Worm (Caenorhabditis elegans) whole organism, L4 larva: ENCODE data around the gene cdr-7.
A peak's percentile ranks its signal among the peaks of the same experiment; 100 is the strongest.

Experiments
- D1046.2 ChIP-seq: fragments of 200-800 bp; sonication (Bioruptor generic); IDR thresholded peaks from 2 replicates; pipeline ENCODE4 v1.3.6; 2022; ENCODE audit warnings: missing genetic modification characterization, missing compliant biosample characterization
- F10B5.3 ChIP-seq: sonication (generic microtip); optimal IDR thresholded peaks from 2 replicates; lab custom pipeline; 2016; ENCODE audit warnings: mild to moderate bottlenecking, missing genetic modification characterization, missing compliant biosample characterization
- F26F4.8 ChIP-seq: fragments of 200-800 bp; sonication (Bioruptor generic); conservative IDR thresholded peaks from 2 replicates; pipeline ENCODE4 v1.3.6; 2022; ENCODE audit warnings: missing genetic modification characterization, missing compliant biosample characterization
- F37D6.2 ChIP-seq: sonication (generic microtip); optimal IDR thresholded peaks from 2 replicates; lab custom pipeline; 2016; ENCODE audit warnings: mild to moderate bottlenecking, missing genetic modification characterization, missing compliant biosample characterization
- F44E2.7 ChIP-seq: fragments of 200-800 bp; sonication (Bioruptor generic); IDR thresholded peaks from 2 replicates; pipeline ENCODE4 v2.1.2; 2022; ENCODE audit warnings: missing genetic modification characterization, missing compliant biosample characterization
- F49E8.2 ChIP-seq: sonication (generic microtip); optimal IDR thresholded peaks from 2 replicates; lab custom pipeline; 2016; ENCODE audit warnings: missing compliant biosample characterization, mild to moderate bottlenecking, missing genetic modification characterization, borderline replicate concordance
- ZK546.5 ChIP-seq, 2 experiments: sonication (generic microtip); optimal IDR thresholded peaks; 2 replicates each; lab custom pipeline; 2017; ENCODE audit warnings: missing biosample characterization in 2 of 2, missing genetic modification characterization in 2 of 2
- aha-1 ChIP-seq: fragments of 150-350 bp; peaks from one replicate; lab custom pipeline; 2014; ENCODE audit warnings: missing biosample characterization, missing genetic modification characterization
- ama-1 ChIP-seq: fragments of 150-350 bp; optimal IDR thresholded peaks from 2 replicates; lab custom pipeline; 2014; ENCODE audit warnings: inconsistent platforms, mixed read lengths
- ceh-20 ChIP-seq: fragments of 200-800 bp; sonication (Bioruptor generic); IDR thresholded peaks from 2 replicates; pipeline ENCODE4 v1.3.6; 2022; ENCODE audit warnings: missing genetic modification reagents, missing genetic modification characterization, missing compliant biosample characterization
- ceh-82 ChIP-seq: sonication (generic microtip); optimal IDR thresholded peaks from 2 replicates; lab custom pipeline; 2017; ENCODE audit warnings: missing biosample characterization, missing genetic modification characterization
- ces-1 ChIP-seq: fragments of 150-350 bp; sonication (generic microtip); optimal IDR thresholded peaks from 4 replicates; lab custom pipeline; 2014; ENCODE audit warnings: missing biosample characterization, missing genetic modification reagents, missing genetic modification characterization
- cey-2 ChIP-seq: sonication (generic microtip); optimal IDR thresholded peaks from 3 replicates; lab custom pipeline; 2017; ENCODE audit warnings: missing genetic modification characterization, mild to moderate bottlenecking, missing compliant biosample characterization, antibody characterized with exemption, borderline replicate concordance; ENCODE audit not compliant: insufficient read depth
- daf-16 ChIP-seq, 3 experiments: sonication (generic microtip); optimal IDR thresholded peaks; 2 replicates each; lab custom pipeline; 2016 to 2017; ENCODE audit warnings: missing genetic modification characterization in 3 of 3, missing genetic modification reagents in 3 of 3, mild to moderate bottlenecking in 2 of 3, missing compliant biosample characterization in 2 of 3, missing biosample characterization in 1 of 3, moderate library complexity in 1 of 3
- dmd-8 ChIP-seq: fragments of 200-800 bp; sonication (Bioruptor generic); IDR thresholded peaks from 2 replicates; pipeline ENCODE4 v1.3.6; 2022; ENCODE audit warnings: missing genetic modification characterization, missing compliant biosample characterization
- dmd-9 ChIP-seq: fragments of 200-800 bp; sonication (Bioruptor generic); IDR thresholded peaks from 2 replicates; pipeline ENCODE4 v1.3.6; 2022; ENCODE audit warnings: missing genetic modification reagents, missing genetic modification characterization, missing compliant biosample characterization
- dve-1 ChIP-seq: sonication (generic microtip); optimal IDR thresholded peaks from 2 replicates; lab custom pipeline; 2017; ENCODE audit warnings: antibody characterized with exemption, mild to moderate bottlenecking, missing genetic modification characterization, missing compliant biosample characterization; ENCODE audit not compliant: insufficient read depth
- fkh-10 ChIP-seq: fragments of 150-350 bp; optimal IDR thresholded peaks from 2 replicates; lab custom pipeline; 2014; ENCODE audit warnings: missing biosample characterization, missing genetic modification reagents, missing genetic modification characterization
- hif-1 ChIP-seq, 2 experiments: sonication (generic microtip); optimal IDR thresholded peaks; 2 replicates each; lab custom pipeline; 2016 to 2017; ENCODE audit warnings: missing compliant biosample characterization in 2 of 2, missing genetic modification characterization in 2 of 2, missing genetic modification reagents in 2 of 2, missing genotype in 2 of 2, mild to moderate bottlenecking in 1 of 2
- hlh-11 ChIP-seq: fragments of 200-800 bp; sonication (Bioruptor generic); optimal IDR thresholded peaks from 2 replicates; lab custom pipeline; 2018; ENCODE audit warnings: mild to moderate bottlenecking, missing genetic modification characterization, missing compliant biosample characterization
- hmg-1.1 ChIP-seq: fragments of 200-800 bp; sonication (Bioruptor generic); IDR thresholded peaks from 2 replicates; pipeline ENCODE4 v1.3.6; 2022; ENCODE audit warnings: missing genetic modification reagents, missing genetic modification characterization, missing compliant biosample characterization
- lin-13 ChIP-seq: fragments of 150-350 bp; optimal IDR thresholded peaks from 2 replicates; lab custom pipeline; 2014; ENCODE audit warnings: missing biosample characterization, missing genetic modification reagents, missing genetic modification characterization
- lin-39 ChIP-seq: fragments of 150-350 bp; optimal IDR thresholded peaks from 2 replicates; lab custom pipeline; 2014; ENCODE audit warnings: missing biosample characterization, missing genetic modification reagents, missing genetic modification characterization
- madf-5 ChIP-seq, 2 experiments: fragments of 200-800 bp; sonication (Bioruptor generic); IDR thresholded peaks; 2 replicates each; pipeline ENCODE4 v1.3.6; 2022; ENCODE audit warnings: missing compliant biosample characterization in 2 of 2, missing genetic modification characterization in 2 of 2
- madf-9 ChIP-seq: fragments of 200-800 bp; sonication (Bioruptor generic); conservative IDR thresholded peaks from 2 replicates; pipeline ENCODE4 v1.3.6; 2022; ENCODE audit warnings: missing genetic modification reagents, missing genetic modification characterization, missing compliant biosample characterization
- nhr-102 ChIP-seq: sonication (generic microtip); optimal IDR thresholded peaks from 2 replicates; lab custom pipeline; 2016; ENCODE audit warnings: mild to moderate bottlenecking, missing genetic modification characterization, moderate library complexity, missing compliant biosample characterization
- nhr-11 ChIP-seq: fragments of 150-350 bp; optimal IDR thresholded peaks from 2 replicates; lab custom pipeline; 2014; ENCODE audit warnings: missing biosample characterization, missing genetic modification characterization
- nhr-111 ChIP-seq: fragments of 200-800 bp; sonication (Bioruptor generic); optimal IDR thresholded peaks from 2 replicates; lab custom pipeline; 2018; ENCODE audit warnings: mild to moderate bottlenecking, missing genetic modification characterization, missing compliant biosample characterization
- nhr-25 ChIP-seq: sonication (generic microtip); optimal IDR thresholded peaks from 2 replicates; lab custom pipeline; 2017; ENCODE audit warnings: missing genetic modification characterization, mild to moderate bottlenecking, missing compliant biosample characterization, antibody characterized with exemption, moderate library complexity, borderline replicate concordance; ENCODE audit not compliant: insufficient read depth
- nhr-28 ChIP-seq: fragments of 150-350 bp; optimal IDR thresholded peaks from 2 replicates; lab custom pipeline; 2014; ENCODE audit warnings: missing biosample characterization, missing genetic modification characterization
- nhr-41 ChIP-seq: fragments of 200-800 bp; sonication (Bioruptor generic); IDR thresholded peaks from 2 replicates; pipeline ENCODE4 v1.3.6; 2022; ENCODE audit warnings: missing genetic modification reagents, missing genetic modification characterization, missing compliant biosample characterization
- nhr-48 ChIP-seq: sonication (generic microtip); optimal IDR thresholded peaks from 2 replicates; lab custom pipeline; 2016; ENCODE audit warnings: mild to moderate bottlenecking, missing genetic modification characterization, missing compliant biosample characterization
- nhr-6 ChIP-seq: fragments of 150-350 bp; optimal IDR thresholded peaks from 2 replicates; lab custom pipeline; 2014; ENCODE audit warnings: missing biosample characterization, missing genetic modification characterization
- nhr-76 ChIP-seq: fragments of 150-350 bp; optimal IDR thresholded peaks from 2 replicates; lab custom pipeline; 2014; ENCODE audit warnings: missing biosample characterization, missing genetic modification characterization
- pha-4 ChIP-seq, 2 experiments: fragments of 150-350 bp in 1 of 2; fragments of 200-800 bp in 1 of 2; sonication (Bioruptor generic) in 1 of 2; IDR thresholded peaks in 1 of 2; optimal IDR thresholded peaks in 1 of 2; 2 replicates each; pipeline versions ENCODE4 v1.3.6 to Lab custom; 2014 to 2022; ENCODE audit warnings: missing genetic modification characterization in 2 of 2, missing genetic modification reagents in 2 of 2, missing biosample characterization in 1 of 2, missing compliant biosample characterization in 1 of 2
- php-3 ChIP-seq: fragments of 200-800 bp; sonication (Bioruptor generic); IDR thresholded peaks from 2 replicates; pipeline ENCODE4 v1.3.6; 2022; ENCODE audit warnings: missing genetic modification reagents, missing genetic modification characterization, missing compliant biosample characterization
- snpc-4 ChIP-seq: fragments of 150-350 bp; optimal IDR thresholded peaks from 2 replicates; lab custom pipeline; 2014; ENCODE audit warnings: missing biosample characterization, missing genetic modification characterization
- spr-1 ChIP-seq: sonication (generic microtip); optimal IDR thresholded peaks from 2 replicates; lab custom pipeline; 2016; ENCODE audit warnings: mild to moderate bottlenecking, missing genetic modification characterization, missing compliant biosample characterization
- spr-3 ChIP-seq: fragments of 200-800 bp; sonication (Bioruptor generic); optimal IDR thresholded peaks from 2 replicates; lab custom pipeline; 2018; ENCODE audit warnings: mild to moderate bottlenecking, missing genetic modification characterization, missing compliant biosample characterization
- unc-130 ChIP-seq: sonication (generic microtip); optimal IDR thresholded peaks from 2 replicates; lab custom pipeline; 2016; ENCODE audit warnings: missing genetic modification reagents, missing genetic modification characterization, missing compliant biosample characterization
- unc-62 ChIP-seq, 3 experiments: fragments of 150-350 bp in 1 of 3; sonication (generic microtip); optimal IDR thresholded peaks in 2 of 3; peaks in 1 of 3; 1 replicate in 1 of 3; 2 replicates in 2 of 3; lab custom pipeline; 2014 to 2017; ENCODE audit warnings: missing biosample characterization in 3 of 3, missing genetic modification characterization in 3 of 3, missing genetic modification reagents in 3 of 3, missing genotype in 1 of 3
- zfp-2 ChIP-seq: sonication (generic microtip); optimal IDR thresholded peaks from 2 replicates; lab custom pipeline; 2016; ENCODE audit warnings: mild to moderate bottlenecking, missing genetic modification characterization, missing compliant biosample characterization

cdr-7 gene

ce11 chrV:12433717-12434116 lies 21.8 kb upstream of the cdr-7 start, which contains the start of gene srh-25:
Gene srh-25 (minus strand): TSS chrV:12433817.
- TF ChIP-seq cey-2 (tag; lab: Kevin White, UChicago) (no peak), ces-1 (GFP tag; lab: Kevin White, UChicago) (no peak), dmd-8 (no peak), D1046.2 (GFP tag; lab: Robert Waterston, UW) (no peak), nhr-111 (no peak), lin-39 (tag; lab: Kevin White, UChicago) (no peak), spr-3 (GFP tag; lab: Kevin White, UChicago) (no peak), F10B5.3 (tag; lab: Kevin White, UChicago) (no peak)
- TF ChIP-seq, all 104 proteins: peak for 0

ce11 chrV:12433105-12433504 lies 21.2 kb upstream of the cdr-7 start:
- TF ChIP-seq unc-62 (GFP tag; optimal IDR thresholded peaks at IDR 0.05 in 1 of 2; lab: Kevin White, UChicago) (peak in 1 of 2 experiments; percentile 94), unc-62 (tag; optimal IDR thresholded peaks at IDR 0.05; lab: Kevin White, UChicago) (no peak), aha-1 (tag; lab: Kevin White, UChicago) (no peak)

DNA sequence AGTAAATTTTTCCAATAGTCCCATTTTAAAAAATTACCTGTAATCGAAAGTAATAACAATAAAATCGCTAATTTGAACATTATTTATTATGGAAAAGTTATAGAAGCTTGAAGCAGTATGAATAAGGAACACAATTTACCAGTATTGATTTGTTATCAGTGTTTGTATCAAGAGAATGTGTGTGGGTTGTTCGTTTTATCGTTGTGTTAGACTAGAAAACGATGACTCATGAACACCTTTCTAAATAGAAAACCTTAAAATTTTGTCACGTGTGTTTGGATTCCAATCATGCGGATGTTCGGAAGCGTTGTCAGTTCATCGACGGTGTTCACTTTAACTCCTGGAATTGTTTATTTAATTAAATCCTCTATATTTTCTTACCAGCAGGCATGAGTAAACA lies 20.2 kb upstream of the cdr-7 start, which contains the start of gene C54D10.13:
C54D10.13 (minus strand) TSS at position 179 of the 400 bp plus-strand sequence.
- TF ChIP-seq F44E2.7 (GFP tag; lab: Robert Waterston, UW), result no peak
- no peak for TF ChIP-seq hmg-1.1 (GFP tag; lab: Robert Waterston, UW)
- no peak for TF ChIP-seq nhr-76 (tag; lab: Kevin White, UChicago)
- TF ChIP-seq snpc-4, result no peak
- TF ChIP-seq F49E8.2 (tag; lab: Kevin White, UChicago), result no peak
- TF ChIP-seq unc-130 (GFP tag; lab: Kevin White, UChicago), result no peak
- peak; percentile 52 for TF ChIP-seq dve-1 (tag; lab: Kevin White, UChicago)
- TF ChIP-seq nhr-48 (tag; lab: Kevin White, UChicago), result no peak
- TF ChIP-seq lin-13 (GFP tag; lab: Kevin White, UChicago), result no peak
- no peak for TF ChIP-seq ceh-20 (GFP tag; lab: Robert Waterston, UW)
- no peak for TF ChIP-seq unc-62 (GFP tag; optimal IDR thresholded peaks at IDR 0.05 in 1 of 2; lab: Kevin White, UChicago)
- no peak for TF ChIP-seq unc-62 (tag; optimal IDR thresholded peaks at IDR 0.05; lab: Kevin White, UChicago)
- TF ChIP-seq nhr-25, result no peak
- TF ChIP-seq F26F4.8 (GFP tag; lab: Robert Waterston, UW), result no peak
- no peak for TF ChIP-seq hif-1 (tag; optimal IDR thresholded peaks at IDR 0.05; lab: Kevin White, UChicago)
- TF ChIP-seq hlh-11 (tag; lab: Kevin White, UChicago), result no peak
- no peak for TF ChIP-seq nhr-11 (tag; lab: Kevin White, UChicago)
- no peak for TF ChIP-seq nhr-41 (GFP tag; lab: Robert Waterston, UW)
- no peak for TF ChIP-seq zfp-2
- TF ChIP-seq D1046.2 (GFP tag; lab: Robert Waterston, UW), result no peak
- TF ChIP-seq daf-16 (GFP tag; optimal IDR thresholded peaks at IDR 0.05; lab: Kevin White, UChicago), result no peak
- peak; percentile 33 for TF ChIP-seq daf-16 (tag; optimal IDR thresholded peaks at IDR 0.05; lab: Kevin White, UChicago)
- TF ChIP-seq nhr-28 (tag; lab: Kevin White, UChicago), result peak; percentile 86
- TF ChIP-seq ceh-82 (tag; lab: Kevin White, UChicago), result no peak
- peak; percentile 19 for TF ChIP-seq nhr-6
- no peak for TF ChIP-seq ama-1 (lab: Kevin White, UChicago)
- no peak for TF ChIP-seq spr-1 (tag; lab: Kevin White, UChicago)
- no peak for TF ChIP-seq php-3 (GFP tag; lab: Robert Waterston, UW)
- no peak for TF ChIP-seq madf-9 (GFP tag; lab: Robert Waterston, UW)
- no peak for TF ChIP-seq pha-4 (GFP tag; IDR thresholded peaks at IDR 0.05; lab: Robert Waterston, UW)
- no peak for TF ChIP-seq pha-4 (tag; optimal IDR thresholded peaks at IDR 0.05; lab: Kevin White, UChicago)
- TF ChIP-seq nhr-102, result no peak
- no peak for TF ChIP-seq dmd-8
- no peak for TF ChIP-seq dmd-9 (GFP tag; lab: Robert Waterston, UW)
- TF ChIP-seq fkh-10 (GFP tag; lab: Kevin White, UChicago), result no peak
- no peak for TF ChIP-seq F37D6.2 (tag; lab: Kevin White, UChicago)
- TF ChIP-seq madf-5 (GFP tag; IDR thresholded peaks at IDR 0.05; lab: Robert Waterston, UW), result no peak
- TF ChIP-seq ZK546.5 (tag; optimal IDR thresholded peaks at IDR 0.05; lab: Kevin White, UChicago), result no peak
